Worm (Caenorhabditis elegans): Measurements from ENCODE around the gene T08G5.2.

Gene T08G5.2

ce11 chrV:13993478-13993877, 32.6 kb downstream of the T08G5.2 start:
- TF ChIP-seq flt-1 (GFP tag; IDR thresholded peaks at IDR 0.05) (no peak), klf-2 (GFP tag; conservative IDR thresholded peaks at IDR 0.05) (no peak), tab-1 (GFP tag; IDR thresholded peaks at IDR 0.05) (no peak), cog-1 (tag; optimal IDR thresholded peaks at IDR 0.05) (no peak), T22C8.4 (GFP tag; IDR thresholded peaks at IDR 0.05) (no peak)

DNA sequence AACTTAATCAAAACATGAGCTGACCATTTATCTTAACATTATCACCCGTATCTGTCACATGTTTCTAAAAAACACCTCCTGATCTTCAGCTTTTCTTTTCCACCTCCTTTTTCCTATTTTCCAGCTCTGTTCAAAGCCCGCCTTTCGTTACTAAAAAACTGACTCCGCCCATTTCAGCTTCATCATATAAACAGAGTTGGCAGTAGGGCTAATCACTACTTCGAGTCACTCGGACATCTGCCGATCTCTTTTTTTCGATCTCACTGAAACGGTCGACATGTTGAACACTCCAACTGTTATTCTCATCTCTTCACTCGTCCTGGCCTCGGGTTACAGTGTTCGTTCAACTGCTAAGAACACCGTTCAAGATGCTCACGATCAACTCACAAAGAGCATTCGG, 33.6 kb downstream of the T08G5.2 start, which contains the start of gene droe-4:
droe-4 (plus strand) TSS at position 172 of the 400 bp plus-strand sequence.
- TF ChIP-seq flt-1 (GFP tag; IDR thresholded peaks at IDR 0.05) (no peak), cog-1 (tag; optimal IDR thresholded peaks at IDR 0.05) (no peak), ref-1 (GFP tag; conservative IDR thresholded peaks at IDR 0.05) (no peak), tab-1 (GFP tag; IDR thresholded peaks at IDR 0.05) (no peak), ztf-23 (GFP tag; IDR thresholded peaks at IDR 0.05) (no peak), ztf-29 (GFP tag; IDR thresholded peaks at IDR 0.05) (no peak), klf-2 (GFP tag; conservative IDR thresholded peaks at IDR 0.05) (no peak), T22C8.4 (GFP tag; IDR thresholded peaks at IDR 0.05) (no peak), med-1 (GFP tag; optimal IDR thresholded peaks at IDR 0.05; ENCODE audit: insufficient read depth) (no peak)

DNA sequence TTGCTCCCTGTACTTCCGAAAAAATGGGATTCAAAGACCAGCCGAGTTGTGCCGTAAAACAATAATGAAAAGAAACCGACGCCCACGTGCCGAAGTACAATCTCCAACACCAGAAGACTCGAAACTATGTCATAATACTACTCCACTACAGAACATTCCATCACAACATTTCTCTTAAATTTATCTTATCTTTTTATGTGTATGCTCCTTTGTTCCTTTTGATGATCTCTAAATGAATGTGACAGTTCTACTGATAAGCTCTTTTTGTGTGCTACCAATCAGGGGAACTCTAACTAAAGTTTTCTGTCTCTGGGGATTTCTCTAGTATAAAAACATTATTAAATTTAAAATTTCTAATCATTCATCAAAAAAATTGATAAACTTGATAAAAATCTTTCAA, 39.3 kb downstream of the T08G5.2 start:
- no peak for TF ChIP-seq med-1 (GFP tag; optimal IDR thresholded peaks at IDR 0.05; ENCODE audit: insufficient read depth)
- no peak for TF ChIP-seq cog-1 (tag; optimal IDR thresholded peaks at IDR 0.05)
- TF ChIP-seq flt-1 (GFP tag; IDR thresholded peaks at IDR 0.05): no peak
- TF ChIP-seq tab-1 (GFP tag; IDR thresholded peaks at IDR 0.05): no peak
- TF ChIP-seq T22C8.4 (GFP tag; IDR thresholded peaks at IDR 0.05): no peak
- no peak for TF ChIP-seq ztf-23 (GFP tag; IDR thresholded peaks at IDR 0.05)
- no peak for TF ChIP-seq klf-2 (GFP tag; conservative IDR thresholded peaks at IDR 0.05)
- no peak for TF ChIP-seq ztf-29 (GFP tag; IDR thresholded peaks at IDR 0.05)
- TF ChIP-seq ref-1 (GFP tag; conservative IDR thresholded peaks at IDR 0.05): no peak

ce11 chrV:13984828-13985227, 41.3 kb downstream of the T08G5.2 start, which contains the start of gene end-1:
Gene end-1 (plus strand): TSS chrV:13985128.
- TF ChIP-seq flt-1 (GFP tag; IDR thresholded peaks at IDR 0.05) (no peak), med-1 (GFP tag; optimal IDR thresholded peaks at IDR 0.05; ENCODE audit: insufficient read depth) (no peak), ref-1 (GFP tag; conservative IDR thresholded peaks at IDR 0.05) (no peak), cog-1 (tag; optimal IDR thresholded peaks at IDR 0.05) (no peak), tab-1 (GFP tag; IDR thresholded peaks at IDR 0.05) (no peak), ztf-29 (GFP tag; IDR thresholded peaks at IDR 0.05) (no peak), klf-2 (GFP tag; conservative IDR thresholded peaks at IDR 0.05) (no peak), ztf-23 (GFP tag; IDR thresholded peaks at IDR 0.05) (no peak), T22C8.4 (GFP tag; IDR thresholded peaks at IDR 0.05) (no peak)

DNA sequence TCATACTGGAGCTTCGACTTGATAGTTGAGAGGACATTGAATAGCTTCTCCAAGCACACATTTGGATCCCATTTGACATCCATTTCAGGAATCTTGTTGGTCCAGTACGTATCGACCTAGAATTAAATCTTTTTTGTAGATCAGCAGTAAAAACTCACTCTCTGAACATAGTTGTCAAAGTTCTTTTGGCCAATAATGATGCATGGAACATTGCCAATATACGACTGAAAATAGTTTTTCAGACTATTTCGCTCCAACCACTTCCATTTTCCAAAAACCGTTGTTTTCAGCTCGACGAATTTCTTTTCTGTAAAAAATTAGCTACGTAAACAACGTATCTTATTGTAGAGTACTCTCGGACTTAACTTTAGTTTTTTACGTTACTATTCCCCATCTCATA, 44.4 kb downstream of the T08G5.2 start:
- TF ChIP-seq ztf-23 (GFP tag; IDR thresholded peaks at IDR 0.05) (no peak), flt-1 (GFP tag; IDR thresholded peaks at IDR 0.05) (no peak), klf-2 (GFP tag; conservative IDR thresholded peaks at IDR 0.05) (no peak), ztf-29 (GFP tag; IDR thresholded peaks at IDR 0.05) (no peak), cog-1 (tag; optimal IDR thresholded peaks at IDR 0.05) (no peak)

ce11 chrV:13980807-13981206, 45.3 kb downstream of the T08G5.2 start, which contains the start of gene eol-1:
Gene eol-1 (minus strand): TSS chrV:13980907.
- TF ChIP-seq med-1 (GFP tag; optimal IDR thresholded peaks at IDR 0.05; ENCODE audit: insufficient read depth): no peak
- no peak for TF ChIP-seq flt-1 (GFP tag; IDR thresholded peaks at IDR 0.05)
- no peak for TF ChIP-seq klf-2 (GFP tag; conservative IDR thresholded peaks at IDR 0.05)
- TF ChIP-seq tab-1 (GFP tag; IDR thresholded peaks at IDR 0.05): no peak
- TF ChIP-seq ztf-29 (GFP tag; IDR thresholded peaks at IDR 0.05): no peak
- no peak for TF ChIP-seq cog-1 (tag; optimal IDR thresholded peaks at IDR 0.05)
- no peak for TF ChIP-seq ref-1 (GFP tag; conservative IDR thresholded peaks at IDR 0.05)
- TF ChIP-seq T22C8.4 (GFP tag; IDR thresholded peaks at IDR 0.05): no peak
- no peak for TF ChIP-seq ztf-23 (GFP tag; IDR thresholded peaks at IDR 0.05)
